Fruit fly (Drosophila melanogaster): Measurements from ENCODE around the gene Dpck.

The Dpck gene

dm6 chr3R:7075712-7076183 is 6.2 kb upstream of the Dpck start (continued):
- TF ChIP-seq tup (GFP tag; optimal IDR thresholded peaks at IDR 0.05) (peak; percentile 67), gfzf (GFP tag; optimal IDR thresholded peaks at IDR 0.05) (no peak), luna (GFP tag; optimal IDR thresholded peaks at IDR 0.05) (peak; percentile 74), pb (GFP tag; optimal IDR thresholded peaks at IDR 0.05) (peak; percentile 85), ro (GFP tag; IDR thresholded peaks at IDR 0.05) (no peak), Oaz (GFP tag; IDR thresholded peaks at IDR 0.05) (no peak), Scr (GFP tag; IDR thresholded peaks at IDR 0.05; ENCODE audit: partially characterized antibody) (no peak), CG11456 (GFP tag; IDR thresholded peaks at IDR 0.05) (no peak), pzg (GFP tag; optimal IDR thresholded peaks at IDR 0.05) (peak; percentile 7), CG9727 (GFP tag; optimal IDR thresholded peaks at IDR 0.05) (peak; percentile 92), br (optimal IDR thresholded peaks at IDR 0.05) (no peak), CG10267 (tag; optimal IDR thresholded peaks at IDR 0.05) (peak; percentile 83), Hr3 (GFP tag; optimal IDR thresholded peaks at IDR 0.05) (peak; percentile 83)

dm6 chr3R:7076293-7076981 is 5.5 kb upstream of the Dpck start:
- peak; percentile 9 for TF ChIP-seq CG18599 (GFP tag; optimal IDR thresholded peaks at IDR 0.05)
- 0 out of 2 replicates have a peak, but pooled peaks have one; percentile 14 for TF ChIP-seq CG4360 (GFP tag; IDR thresholded peaks at IDR 0.05)
- TF ChIP-seq Hand (GFP tag; optimal IDR thresholded peaks at IDR 0.05) = peak; percentile 44
- peak; percentile 23 for TF ChIP-seq gem (tag; optimal IDR thresholded peaks at IDR 0.05)
- TF ChIP-seq lbe (GFP tag; optimal IDR thresholded peaks at IDR 0.05) = no peak
- TF ChIP-seq CG7963 (GFP tag; IDR thresholded peaks at IDR 0.05; ENCODE audit: partially characterized antibody) = no peak
- peak; percentile 14 for TF ChIP-seq unpg (GFP tag; optimal IDR thresholded peaks at IDR 0.05)
- no peak for TF ChIP-seq HLHmδ (GFP tag; optimal IDR thresholded peaks at IDR 0.05)
- TF ChIP-seq CG10274 (GFP tag; optimal IDR thresholded peaks at IDR 0.05) = no peak
- no peak for TF ChIP-seq Ada2b (GFP tag; IDR thresholded peaks at IDR 0.05)
- TF ChIP-seq rib (GFP tag; IDR thresholded peaks at IDR 0.05) = no peak
- peak; percentile 80 for TF ChIP-seq Med (GFP tag)
- no peak for TF ChIP-seq CG30403 (GFP tag; optimal IDR thresholded peaks at IDR 0.05)
- TF ChIP-seq Ptx1 (GFP tag; IDR thresholded peaks at IDR 0.05) = no peak
- TF ChIP-seq zfh1 (GFP tag; IDR thresholded peaks at IDR 0.05) = 0 out of 3 replicates have a peak, but pooled peaks have one; percentile 23
- no peak for TF ChIP-seq gfzf (GFP tag; optimal IDR thresholded peaks at IDR 0.05)
- TF ChIP-seq PHDP (tag; optimal IDR thresholded peaks at IDR 0.05) = peak; percentile 21
- TF ChIP-seq CG4707 (GFP tag; optimal IDR thresholded peaks at IDR 0.05) = peak; percentile 89
- TF ChIP-seq pfk (GFP tag; optimal IDR thresholded peaks at IDR 0.05) = peak; percentile 24
- no peak for TF ChIP-seq CG10654 (GFP tag; optimal IDR thresholded peaks at IDR 0.05)
- TF ChIP-seq Dip2 (GFP tag; IDR thresholded peaks at IDR 0.05) = no peak
- TF ChIP-seq CG8944 (GFP tag; optimal IDR thresholded peaks at IDR 0.05) = no peak
- no peak for TF ChIP-seq dmrt99B (tag; optimal IDR thresholded peaks at IDR 0.05)

dm6 chr3R:7079718-7080117 is 2.3 kb upstream of the Dpck start:
- TF ChIP-seq CG17802 (tag; optimal IDR thresholded peaks at IDR 0.05) (no peak), chm (GFP tag; IDR thresholded peaks at IDR 0.05) (no peak), fd3F (GFP tag; optimal IDR thresholded peaks at IDR 0.05) (no peak), fd96Cb (tag; optimal IDR thresholded peaks at IDR 0.05) (no peak), Trl (optimal IDR thresholded peaks at IDR 0.05) (no peak), Trl (GFP tag; optimal IDR thresholded peaks at IDR 0.05) (no peak), Med (GFP tag) (peak; percentile 60), CG17359 (tag; optimal IDR thresholded peaks at IDR 0.05) (no peak), inv (GFP tag; IDR thresholded peaks at IDR 0.05; ENCODE audit: partially characterized antibody) (peak; percentile 20; the same call in 1 of the 2 replicates), h (optimal IDR thresholded peaks at IDR 0.05) (peak; percentile 26), rib (GFP tag; IDR thresholded peaks at IDR 0.05) (0 out of 2 replicates have a peak, but pooled peaks have one; percentile 56), CG5953 (GFP tag; IDR thresholded peaks at IDR 0.05) (no peak), mirr (GFP tag; optimal IDR thresholded peaks at IDR 0.05) (no peak), CG32772 (GFP tag; IDR thresholded peaks at IDR 0.05) (0 out of 2 replicates have a peak, but pooled peaks have one; percentile 25), Ets65A (GFP tag) (peak; percentile 81), Hand (GFP tag; optimal IDR thresholded peaks at IDR 0.05) (no peak), CG10321 (GFP tag; IDR thresholded peaks at IDR 0.05) (no peak), Rfx (GFP tag; IDR thresholded peaks at IDR 0.05) (no peak)

Measured in whole organism, embryonic.